Fruit fly (Drosophila melanogaster): ENCODE measurements around the gene Pmi.
A peak's percentile ranks its signal among the peaks of the same experiment; 100 is the strongest.

The Pmi gene

dm6 chr3L:5808101-5808433 lies 28.2 kb downstream of the Pmi start (continued):
- TF ChIP-seq CG11247 (GFP tag; IDR thresholded peaks at IDR 0.05) (0 out of 2 replicates have a peak, but pooled peaks have one; percentile 30), CG8944 (GFP tag; optimal IDR thresholded peaks at IDR 0.05) (no peak), CG17829 (tag; optimal IDR thresholded peaks at IDR 0.05) (no peak), ftz-f1 (GFP tag; optimal IDR thresholded peaks at IDR 0.05) (no peak), Dp (GFP tag; optimal IDR thresholded peaks at IDR 0.05) (no peak), Blimp-1 (GFP tag; optimal IDR thresholded peaks at IDR 0.05) (peak; percentile 47), Mad (GFP tag; optimal IDR thresholded peaks at IDR 0.05) (no peak), Med (GFP tag) (peak; percentile 16), CG18599 (GFP tag; optimal IDR thresholded peaks at IDR 0.05) (peak; percentile 45), Xrp1 (GFP tag; IDR thresholded peaks at IDR 0.05) (0 out of 2 replicates have a peak, but pooled peaks have one; percentile 9), Drgx (GFP tag; IDR thresholded peaks at IDR 0.05) (peak; percentile 55), Meics (GFP tag; optimal IDR thresholded peaks at IDR 0.05) (peak; percentile 25), tx (GFP tag; optimal IDR thresholded peaks at IDR 0.05) (no peak), row (GFP tag; IDR thresholded peaks at IDR 0.05) (peak; percentile 61), CG18262 (tag; optimal IDR thresholded peaks at IDR 0.05) (peak; percentile 23), CG9437 (GFP tag; optimal IDR thresholded peaks at IDR 0.05) (no peak), nmo (GFP tag; optimal IDR thresholded peaks at IDR 0.05) (peak; percentile 40), vfl (GFP tag; optimal IDR thresholded peaks at IDR 0.05) (no peak), CG4820 (GFP tag; optimal IDR thresholded peaks at IDR 0.05) (no peak), lab (GFP tag; optimal IDR thresholded peaks at IDR 0.05) (peak; percentile 15), ranshi (GFP tag; IDR thresholded peaks at IDR 0.05) (no peak), E2f1 (GFP tag; IDR thresholded peaks at IDR 0.05) (no peak), Jarid2 (GFP tag; optimal IDR thresholded peaks at IDR 0.05) (no peak), CG7963 (GFP tag; IDR thresholded peaks at IDR 0.05; ENCODE audit: partially characterized antibody) (no peak), zf30C (GFP tag; optimal IDR thresholded peaks at IDR 0.05) (no peak), CG12659 (GFP tag; optimal IDR thresholded peaks at IDR 0.05) (no peak), CG14050 (GFP tag; IDR thresholded peaks at IDR 0.05) (no peak), Hmx (GFP tag; optimal IDR thresholded peaks at IDR 0.05) (no peak), wor (GFP tag; IDR thresholded peaks at IDR 0.05) (no peak), CG18764 (GFP tag; optimal IDR thresholded peaks at IDR 0.05) (no peak), D19B (GFP tag; optimal IDR thresholded peaks at IDR 0.05) (peak; percentile 2), phol (tag; optimal IDR thresholded peaks at IDR 0.05) (peak; percentile 36), CG9932 (GFP tag; IDR thresholded peaks at IDR 0.05) (peak; percentile 54; the same call in 1 of the 2 replicates), CG1233 (GFP tag; optimal IDR thresholded peaks at IDR 0.05) (no peak), CG11560 (tag; IDR thresholded peaks at IDR 0.05) (no peak), Gug (GFP tag; IDR thresholded peaks at IDR 0.05) (peak; percentile 13; the same call in 1 of the 4 replicates), CG11695 (GFP tag; IDR thresholded peaks at IDR 0.05) (0 out of 3 replicates have a peak, but pooled peaks have one; percentile 30), CG17385 (GFP tag; optimal IDR thresholded peaks at IDR 0.05) (peak; percentile 26), CG11696 (GFP tag; IDR thresholded peaks at IDR 0.05) (no peak), Six4 (GFP tag; optimal IDR thresholded peaks at IDR 0.05) (no peak), nom (GFP tag; optimal IDR thresholded peaks at IDR 0.05) (peak; percentile 71), caup (GFP tag; optimal IDR thresholded peaks at IDR 0.05; ENCODE audit: severe bottlenecking) (no peak), CG8089 (GFP tag; optimal IDR thresholded peaks at IDR 0.05) (no peak), Mrtf (GFP tag; IDR thresholded peaks at IDR 0.05) (no peak), CG10274 (GFP tag; optimal IDR thresholded peaks at IDR 0.05) (peak; percentile 41), usp (GFP tag; optimal IDR thresholded peaks at IDR 0.05) (no peak), HLH3B (GFP tag; IDR thresholded peaks at IDR 0.05) (0 out of 2 replicates have a peak, but pooled peaks have one; percentile 16), chif (GFP tag; optimal IDR thresholded peaks at IDR 0.05) (peak in 1 of 2 experiments; percentile 1), dati (GFP tag; IDR thresholded peaks at IDR 0.05) (no peak), CG18476 (GFP tag; optimal IDR thresholded peaks at IDR 0.05) (no peak), prd (optimal IDR thresholded peaks at IDR 0.05) (no peak), prd (GFP tag; IDR thresholded peaks at IDR 0.05) (peak; percentile 29; the same call in 1 of the 3 replicates)

Measured in whole organism, embryonic.